Worm (Caenorhabditis elegans): Measurements from ENCODE around the gene mfsd-13.2.

- no peak for TF ChIP-seq elt-1 (tag; optimal IDR thresholded peaks at IDR 0.05)
- TF ChIP-seq nhr-76 (tag; optimal IDR thresholded peaks at IDR 0.05) = no peak
- TF ChIP-seq ama-1 (optimal IDR thresholded peaks at IDR 0.05) = no peak
- TF ChIP-seq tbx-2 (tag; optimal IDR thresholded peaks at IDR 0.05) = no peak
Measured at ce11 chrII:7174843-7175242, 9.2 kb upstream of the mfsd-13.2 start, which contains the start of gene glc-4.

Data from whole organism, L3 larva.